Fruit fly (Drosophila melanogaster) whole organism, embryonic: Measurements from ENCODE around the gene Ask1.

ENCODE experiments used
- BtbVII ChIP-seq: fragments of 200-800 bp; sonication (Bioruptor generic); optimal IDR thresholded peaks from 3 replicates; lab custom pipeline; 2017; ENCODE audit warnings: missing biosample characterization, mild to moderate bottlenecking, missing genetic modification characterization
- CG10321 ChIP-seq: fragments of 200-800 bp; sonication (Bioruptor generic); IDR thresholded peaks from 2 replicates; pipeline ENCODE4 v1.3.6; 2022; ENCODE audit warnings: missing biosample characterization, missing genetic modification characterization
- CG11093 ChIP-seq: fragments of 200-800 bp; sonication (Bioruptor generic); IDR thresholded peaks from 3 replicates; pipeline ENCODE4 v1.3.6; 2022; ENCODE audit warnings: missing biosample characterization, missing genetic modification characterization
- CG11398 ChIP-seq: fragments of 200-800 bp; sonication (Bioruptor generic); optimal IDR thresholded peaks from 2 replicates; lab custom pipeline; 2016; ENCODE audit warnings: missing biosample characterization, missing genetic modification characterization
- CG11456 ChIP-seq: fragments of 200-800 bp; sonication (Bioruptor generic); IDR thresholded peaks from 3 replicates; pipeline ENCODE4 v1.3.6; 2022; ENCODE audit warnings: missing biosample characterization, missing genetic modification characterization
- CG13296 ChIP-seq: fragments of 200-800 bp; sonication (Bioruptor generic); optimal IDR thresholded peaks from 3 replicates; lab custom pipeline; 2018; ENCODE audit warnings: missing biosample characterization, mild to moderate bottlenecking, missing genetic modification characterization
- CG13624 ChIP-seq: fragments of 200-800 bp; sonication (Bioruptor generic); optimal IDR thresholded peaks from 2 replicates; lab custom pipeline; 2016; ENCODE audit warnings: missing biosample characterization, missing genetic modification characterization
- CG14050 ChIP-seq: fragments of 200-800 bp; sonication (Bioruptor generic); IDR thresholded peaks from 3 replicates; pipeline ENCODE4 v1.3.6; 2022; ENCODE audit warnings: missing biosample characterization, missing genetic modification characterization
- CG15073 ChIP-seq: fragments of 200-800 bp; sonication (Bioruptor generic); optimal IDR thresholded peaks from 2 replicates; lab custom pipeline; 2016; ENCODE audit warnings: missing biosample characterization, missing genetic modification characterization
- CG15696 ChIP-seq: fragments of 200-800 bp; sonication (Bioruptor generic); optimal IDR thresholded peaks from 2 replicates; lab custom pipeline; 2019; ENCODE audit warnings: missing biosample characterization, mild to moderate bottlenecking, missing genetic modification characterization, moderate library complexity
- CG33557 ChIP-seq: fragments of 200-800 bp; sonication (Bioruptor generic); optimal IDR thresholded peaks from 2 replicates; lab custom pipeline; 2019; ENCODE audit warnings: missing biosample characterization, mild to moderate bottlenecking, missing genetic modification characterization, moderate library complexity
- CG3995 ChIP-seq: fragments of 200-800 bp; sonication (Bioruptor generic); optimal IDR thresholded peaks from 3 replicates; lab custom pipeline; 2016; ENCODE audit warnings: missing biosample characterization, missing genetic modification characterization
- CG5245 ChIP-seq: fragments of 200-800 bp; sonication (Bioruptor generic); optimal IDR thresholded peaks from 3 replicates; lab custom pipeline; 2016; ENCODE audit warnings: missing biosample characterization, missing genetic modification characterization
- CG6683 ChIP-seq: fragments of 200-800 bp; sonication (Bioruptor generic); optimal IDR thresholded peaks from 2 replicates; lab custom pipeline; 2017; ENCODE audit warnings: missing biosample characterization, mild to moderate bottlenecking, missing genetic modification characterization, missing genetic modification reagents
- CG6689 ChIP-seq: fragments of 200-800 bp; sonication (Bioruptor generic); IDR thresholded peaks from 2 replicates; pipeline ENCODE4 v1.3.6; 2022; ENCODE audit warnings: missing biosample characterization, missing genetic modification characterization
- CG6765 ChIP-seq: fragments of 200-800 bp; sonication (Bioruptor generic); optimal IDR thresholded peaks from 3 replicates; lab custom pipeline; 2017; ENCODE audit warnings: missing biosample characterization, mild to moderate bottlenecking, missing genetic modification characterization
- CG8359 ChIP-seq: fragments of 200-800 bp; sonication (Bioruptor generic); optimal IDR thresholded peaks from 2 replicates; lab custom pipeline; 2017; ENCODE audit warnings: missing biosample characterization, mild to moderate bottlenecking, missing genetic modification characterization, borderline replicate concordance
- CG8765 ChIP-seq: fragments of 200-800 bp; sonication (Bioruptor generic); IDR thresholded peaks from 2 replicates; pipeline ENCODE4 v1.3.6; 2022; ENCODE audit warnings: missing biosample characterization, missing genetic modification characterization
- Dad ChIP-seq: fragments of 200-800 bp; sonication (Bioruptor generic); optimal IDR thresholded peaks from 3 replicates; lab custom pipeline; 2016; ENCODE audit warnings: missing biosample characterization, missing genetic modification characterization
- Doc2 ChIP-seq: fragments of 200-800 bp; sonication (Bioruptor generic); IDR thresholded peaks from 2 replicates; pipeline ENCODE4 v1.3.6; 2022; ENCODE audit warnings: missing biosample characterization, missing genetic modification characterization
- Elba2 ChIP-seq: fragments of 200-800 bp; sonication (Bioruptor generic); optimal IDR thresholded peaks from 3 replicates; lab custom pipeline; 2016; ENCODE audit warnings: missing biosample characterization, missing genetic modification characterization
- Lhr ChIP-seq: fragments of 200-800 bp; sonication (Bioruptor generic); optimal IDR thresholded peaks from 3 replicates; lab custom pipeline; 2017; ENCODE audit warnings: mild to moderate bottlenecking, missing biosample characterization, missing genetic modification reagents, missing genetic modification characterization
- Myb ChIP-seq: fragments of 200-800 bp; sonication (Bioruptor generic); optimal IDR thresholded peaks from 2 replicates; lab custom pipeline; 2016; ENCODE audit warnings: missing biosample characterization, missing genetic modification characterization
- Nf-YC ChIP-seq: fragments of 200-800 bp; optimal IDR thresholded peaks from 3 replicates; lab custom pipeline; 2019; ENCODE audit warnings: missing biosample characterization, mild to moderate bottlenecking, missing genetic modification characterization, moderate library complexity
- Sox102F ChIP-seq: fragments of 200-800 bp; sonication (Bioruptor generic); optimal IDR thresholded peaks from 2 replicates; lab custom pipeline; 2018; ENCODE audit warnings: missing biosample characterization, mild to moderate bottlenecking, missing genetic modification characterization, moderate library complexity
- ac ChIP-seq: fragments of 200-800 bp; sonication (Bioruptor generic); optimal IDR thresholded peaks from 3 replicates; lab custom pipeline; 2017; ENCODE audit warnings: missing biosample characterization, mild to moderate bottlenecking, missing genetic modification characterization
- az2 ChIP-seq: fragments of 200-800 bp; sonication (Bioruptor generic); optimal IDR thresholded peaks from 3 replicates; lab custom pipeline; 2016; ENCODE audit warnings: missing biosample characterization, missing genetic modification characterization
- bcd ChIP-seq: fragments of 200-800 bp; sonication (Bioruptor generic); optimal IDR thresholded peaks from 2 replicates; lab custom pipeline; 2017; ENCODE audit warnings: missing biosample characterization, mild to moderate bottlenecking, missing genetic modification characterization
- btn ChIP-seq: fragments of 200-800 bp; sonication (Bioruptor generic); optimal IDR thresholded peaks from 2 replicates; lab custom pipeline; 2016; ENCODE audit warnings: missing biosample characterization, missing genetic modification characterization
- crc ChIP-seq: fragments of 200-800 bp; sonication (Bioruptor generic); optimal IDR thresholded peaks from 2 replicates; lab custom pipeline; 2016; ENCODE audit warnings: missing biosample characterization, missing genetic modification characterization
- crol ChIP-seq: fragments of 200-800 bp; sonication (Bioruptor generic); IDR thresholded peaks from 2 replicates; pipeline ENCODE4 v1.3.6; 2022; ENCODE audit warnings: missing biosample characterization, missing genetic modification characterization
- dati ChIP-seq: fragments of 200-800 bp; sonication (Bioruptor generic); IDR thresholded peaks from 2 replicates; pipeline ENCODE4 v1.3.6; 2022; ENCODE audit warnings: missing biosample characterization, missing genetic modification characterization
- dmrt99B ChIP-seq: fragments of 200-800 bp; sonication (Bioruptor generic); optimal IDR thresholded peaks from 2 replicates; lab custom pipeline; 2018; ENCODE audit warnings: missing biosample characterization, mild to moderate bottlenecking, missing genetic modification characterization, moderate library complexity
- dysf ChIP-seq: fragments of 200-800 bp; sonication (Bioruptor generic); IDR thresholded peaks from 3 replicates; pipeline ENCODE4 v1.3.6; 2022; ENCODE audit warnings: missing biosample characterization, missing genetic modification characterization
- en ChIP-seq: fragments of 200-800 bp; sonication (Bioruptor generic); optimal IDR thresholded peaks from 2 replicates; lab custom pipeline; 2016; ENCODE audit warnings: missing biosample characterization, missing genetic modification characterization
- fd102C ChIP-seq: fragments of 200-800 bp; sonication (Bioruptor generic); optimal IDR thresholded peaks from 2 replicates; lab custom pipeline; 2018; ENCODE audit warnings: missing biosample characterization, mild to moderate bottlenecking, missing genetic modification characterization, moderate library complexity
- ftz-f1 ChIP-seq: fragments of 200-800 bp; sonication (Bioruptor generic); optimal IDR thresholded peaks from 2 replicates; lab custom pipeline; 2016; ENCODE audit warnings: missing biosample characterization, missing genetic modification characterization
- gem ChIP-seq: fragments of 200-800 bp; sonication (Bioruptor generic); optimal IDR thresholded peaks from 2 replicates; lab custom pipeline; 2019; ENCODE audit warnings: missing biosample characterization, mild to moderate bottlenecking, missing genetic modification characterization, moderate library complexity
- ham ChIP-seq: fragments of 200-800 bp; sonication (Bioruptor generic); IDR thresholded peaks from 2 replicates; pipeline ENCODE4 v1.3.6; 2022; ENCODE audit warnings: missing biosample characterization, missing genetic modification characterization
- hb ChIP-seq: fragments of 200-800 bp; sonication (Bioruptor generic); IDR thresholded peaks from 3 replicates; pipeline ENCODE4 v1.3.6; 2022; ENCODE audit warnings: missing biosample characterization, missing genetic modification characterization; ENCODE audit not compliant: partially characterized antibody
- ken ChIP-seq: fragments of 200-800 bp; sonication (Bioruptor generic); IDR thresholded peaks from 3 replicates; pipeline ENCODE4 v1.3.6; 2022; ENCODE audit warnings: missing biosample characterization, missing genetic modification characterization
- lab ChIP-seq: fragments of 200-800 bp; sonication (Bioruptor generic); optimal IDR thresholded peaks from 3 replicates; lab custom pipeline; 2017; ENCODE audit warnings: missing biosample characterization, missing genetic modification characterization, mild to moderate bottlenecking, moderate library complexity, missing genetic modification reagents
- lilli ChIP-seq: fragments of 200-800 bp; sonication (Bioruptor generic); optimal IDR thresholded peaks from 3 replicates; lab custom pipeline; 2016; ENCODE audit warnings: missing biosample characterization, missing genetic modification characterization
- mam ChIP-seq: fragments of 200-800 bp; sonication (Bioruptor generic); optimal IDR thresholded peaks from 3 replicates; lab custom pipeline; 2016; ENCODE audit warnings: missing biosample characterization, missing genetic modification characterization
- mirr ChIP-seq: fragments of 200-800 bp; sonication (Bioruptor generic); optimal IDR thresholded peaks from 3 replicates; lab custom pipeline; 2018; ENCODE audit warnings: missing biosample characterization, mild to moderate bottlenecking, missing genetic modification characterization
- org-1 ChIP-seq: fragments of 200-800 bp; sonication (Bioruptor generic); optimal IDR thresholded peaks from 2 replicates; lab custom pipeline; 2017; ENCODE audit warnings: missing biosample characterization, missing genetic modification characterization
- pho ChIP-seq: fragments of 200-800 bp; sonication (Bioruptor generic); optimal IDR thresholded peaks from 2 replicates; lab custom pipeline; 2016; ENCODE audit warnings: missing biosample characterization, missing genetic modification characterization
- pros ChIP-seq: fragments of 200-800 bp; sonication (Bioruptor generic); optimal IDR thresholded peaks from 3 replicates; lab custom pipeline; 2019; ENCODE audit warnings: missing biosample characterization, mild to moderate bottlenecking, missing genetic modification characterization, moderate library complexity
- slbo ChIP-seq: fragments of 200-800 bp; sonication (Bioruptor generic); IDR thresholded peaks from 2 replicates; pipeline ENCODE4 v1.3.6; 2022; ENCODE audit warnings: missing biosample characterization, missing genetic modification characterization
- ssp ChIP-seq: fragments of 200-800 bp; sonication (Bioruptor generic); IDR thresholded peaks from 2 replicates; pipeline ENCODE4 v1.3.6; 2022; ENCODE audit warnings: missing biosample characterization, missing genetic modification characterization
- tna ChIP-seq: fragments of 200-800 bp; sonication (Bioruptor generic); IDR thresholded peaks from 2 replicates; pipeline ENCODE4 v1.3.6; 2022; ENCODE audit warnings: missing biosample characterization, missing genetic modification characterization; ENCODE audit not compliant: partially characterized antibody
- trem ChIP-seq: fragments of 200-800 bp; optimal IDR thresholded peaks from 3 replicates; lab custom pipeline; 2019; ENCODE audit warnings: missing biosample characterization, mild to moderate bottlenecking, missing genetic modification characterization, moderate library complexity

Ask1 gene

DNA sequence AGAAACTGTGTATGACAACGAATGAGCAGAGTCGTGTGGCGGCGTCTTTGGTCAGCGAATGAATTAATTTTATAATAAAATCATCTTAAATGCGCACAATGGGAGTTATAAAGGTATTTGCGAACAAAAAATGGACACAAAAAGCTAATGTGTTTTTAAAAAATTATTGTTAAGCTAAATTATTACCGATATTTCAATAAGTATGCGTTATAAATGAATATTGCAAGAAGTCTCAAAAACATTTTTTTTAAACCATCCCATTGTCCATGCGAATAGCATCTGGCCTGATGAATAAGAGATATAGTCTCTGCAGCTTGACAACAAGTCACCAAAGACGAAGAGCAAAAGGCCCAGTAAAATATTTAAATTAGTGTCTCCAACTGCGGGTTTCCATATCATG is 48.5 kb upstream of the Ask1 start (continued):
- TF ChIP-seq trem (tag; lab: Kevin White, UChicago) (peak; percentile 4), Lhr (GFP tag; lab: Kevin White, UChicago) (no peak), bcd (GFP tag; lab: Kevin White, UChicago) (peak; percentile 62), CG11456 (no peak), Dad (GFP tag; lab: Kevin White, UChicago) (no peak), pros (peak; percentile 52), dati (no peak), Elba2 (GFP tag; lab: Kevin White, UChicago) (no peak), ac (GFP tag; lab: Kevin White, UChicago) (no peak), CG14050 (GFP tag; lab: Robert Waterston, UW) (peak; percentile 42; the same call in 2 of the 3 replicates), mirr (GFP tag; lab: Kevin White, UChicago) (no peak), fd102C (GFP tag; lab: Kevin White, UChicago) (no peak), CG13296 (peak; percentile 58), mam (peak; percentile 42), slbo (GFP tag; lab: Robert Waterston, UW) (peak; percentile 56), crc (GFP tag; lab: Kevin White, UChicago) (no peak), dmrt99B (tag; lab: Kevin White, UChicago) (peak; percentile 86), BtbVII (GFP tag; lab: Kevin White, UChicago) (peak; percentile 37), Doc2 (no peak), Sox102F (GFP tag; lab: Kevin White, UChicago) (peak; percentile 84), CG8359 (GFP tag; lab: Kevin White, UChicago) (peak; percentile 7), az2 (peak; percentile 46), CG6689 (GFP tag; lab: Robert Waterston, UW) (peak; percentile 77), lilli (GFP tag; lab: Kevin White, UChicago) (peak; percentile 56), tna (GFP tag; lab: Robert Waterston, UW) (no peak), CG15696 (tag; lab: Kevin White, UChicago) (peak; percentile 3), CG6683 (GFP tag; lab: Kevin White, UChicago) (peak; percentile 14), ham (GFP tag; lab: Robert Waterston, UW) (no peak), dysf (GFP tag; lab: Robert Waterston, UW) (peak; percentile 81; the same call in 2 of the 3 replicates), CG3995 (no peak), btn (GFP tag; lab: Kevin White, UChicago) (no peak), crol (no peak), CG10321 (GFP tag; lab: Robert Waterston, UW) (no peak; the same call in 1 of the 2 replicates), gem (tag; lab: Kevin White, UChicago) (peak; percentile 90), ssp (GFP tag; lab: Robert Waterston, UW) (0 out of 2 replicates have a peak, but pooled peaks have one; percentile 42), Myb (GFP tag; lab: Kevin White, UChicago) (peak; percentile 40), CG11093 (GFP tag; lab: Robert Waterston, UW) (no peak), lab (GFP tag; lab: Kevin White, UChicago) (peak; percentile 76), CG6765 (GFP tag; lab: Kevin White, UChicago) (no peak), CG5245 (GFP tag; lab: Kevin White, UChicago) (peak; percentile 1), hb (GFP tag; lab: Robert Waterston, UW) (no peak), CG15073 (GFP tag; lab: Kevin White, UChicago) (no peak), en (GFP tag; lab: Kevin White, UChicago) (peak; percentile 51), ftz-f1 (GFP tag; lab: Kevin White, UChicago) (no peak), pho (GFP tag; lab: Kevin White, UChicago) (no peak), CG33557 (GFP tag; lab: Kevin White, UChicago) (no peak), org-1 (GFP tag; lab: Kevin White, UChicago) (peak; percentile 61), Nf-YC (tag; lab: Kevin White, UChicago) (peak; percentile 8), CG11398 (no peak), CG8765 (GFP tag; lab: Robert Waterston, UW) (no peak), ken (peak; percentile 67; the same call in 1 of the 3 replicates), CG13624 (GFP tag; lab: Kevin White, UChicago) (peak; percentile 12)
